Fruit fly (Drosophila melanogaster) whole organism, adult: Measurements from ENCODE around the gene Prm.

ENCODE experiments used
- CG11617 ChIP-seq: fragments of 200-800 bp; sonication (Bioruptor generic); optimal IDR thresholded peaks from 2 replicates; lab custom pipeline; 2017; ENCODE audit warnings: mild to moderate bottlenecking, missing biosample characterization, missing genetic modification reagents, missing genetic modification characterization
- CG7101 ChIP-seq: fragments of 200-800 bp; sonication (Bioruptor generic); optimal IDR thresholded peaks from 2 replicates; lab custom pipeline; 2018; ENCODE audit warnings: missing biosample characterization, mild to moderate bottlenecking, missing genetic modification characterization, moderate library complexity
- Clk ChIP-seq: fragments of 200-800 bp; sonication (Bioruptor generic); optimal IDR thresholded peaks from 2 replicates; lab custom pipeline; 2017; ENCODE audit warnings: missing biosample characterization, missing genetic modification characterization
- bab1 ChIP-seq: fragments of 200-800 bp; sonication (Bioruptor generic); optimal IDR thresholded peaks from 3 replicates; lab custom pipeline; 2019; ENCODE audit warnings: missing biosample characterization, mild to moderate bottlenecking, missing genetic modification characterization, moderate library complexity
- pad ChIP-seq: fragments of 200-800 bp; sonication (Bioruptor generic); optimal IDR thresholded peaks from 3 replicates; lab custom pipeline; 2017; ENCODE audit warnings: missing biosample characterization, missing genetic modification characterization, mild to moderate bottlenecking, moderate library complexity, missing genetic modification reagents
- toe ChIP-seq: fragments of 200-800 bp; sonication (Bioruptor generic); optimal IDR thresholded peaks from 2 replicates; lab custom pipeline; 2016; ENCODE audit warnings: missing biosample characterization, missing genetic modification characterization

DNA sequence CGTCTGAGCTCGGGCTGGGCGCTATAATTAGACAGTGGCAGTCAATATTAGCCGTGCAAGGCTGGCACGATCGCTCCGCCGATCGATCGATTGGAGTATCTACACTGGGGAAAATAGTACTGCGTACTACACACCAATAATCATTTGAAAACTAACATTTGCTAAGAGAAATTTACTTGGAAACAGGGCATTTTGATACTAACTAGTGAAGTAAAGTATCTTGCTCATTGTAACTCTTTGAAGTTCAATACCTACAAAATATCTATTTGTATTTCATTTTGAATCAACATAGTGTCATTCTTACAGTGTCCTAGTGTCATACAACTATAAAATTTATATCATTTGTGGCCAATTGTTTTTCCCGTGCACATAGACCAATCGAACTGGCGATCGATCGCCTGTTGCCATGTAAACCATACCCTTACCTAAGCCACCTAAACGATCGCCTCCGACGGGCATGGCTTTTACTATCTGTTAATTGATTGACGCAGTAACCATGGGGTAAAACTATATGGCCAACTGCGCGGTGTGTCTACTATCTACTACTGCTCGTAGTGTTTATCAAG is 44.4 kb downstream of the Prm start:
- TF ChIP-seq pad (peak; percentile 63), bab1 (GFP tag; lab: Kevin White, UChicago) (no peak), toe (GFP tag; lab: Kevin White, UChicago) (peak; percentile 77), CG7101 (tag; lab: Kevin White, UChicago) (peak; percentile 95), Clk (GFP tag; lab: Kevin White, UChicago) (peak; percentile 34), CG11617 (peak; percentile 94)
